Fruit fly (Drosophila melanogaster) whole organism, embryonic: Measurements from ENCODE around the gene Obp83ef.

Experiments used
- Antp ChIP-seq: fragments of 200-800 bp; sonication (Bioruptor generic); optimal IDR thresholded peaks from 3 replicates; lab custom pipeline; 2016; ENCODE audit warnings: missing biosample characterization, missing genetic modification characterization
- Atf-2 ChIP-seq: fragments of 200-800 bp; sonication (Bioruptor generic); optimal IDR thresholded peaks from 2 replicates; lab custom pipeline; 2016; ENCODE audit warnings: missing biosample characterization, missing genetic modification characterization
- CG10462 ChIP-seq: fragments of 200-800 bp; sonication (Bioruptor generic); optimal IDR thresholded peaks from 2 replicates; lab custom pipeline; 2016; ENCODE audit warnings: missing biosample characterization, missing genetic modification characterization
- CG11504 ChIP-seq: fragments of 200-800 bp; sonication (Bioruptor generic); optimal IDR thresholded peaks from 3 replicates; lab custom pipeline; 2019; ENCODE audit warnings: missing biosample characterization, mild to moderate bottlenecking, missing genetic modification characterization, moderate library complexity
- CG11696 ChIP-seq: fragments of 200-800 bp; sonication (Bioruptor generic); IDR thresholded peaks from 2 replicates; pipeline ENCODE4 v1.3.6; 2022; ENCODE audit warnings: missing biosample characterization, missing genetic modification characterization
- CG12219 ChIP-seq: fragments of 200-800 bp; sonication (Bioruptor generic); optimal IDR thresholded peaks from 3 replicates; lab custom pipeline; 2018; ENCODE audit warnings: missing biosample characterization, mild to moderate bottlenecking, missing genetic modification characterization
- CG12299 ChIP-seq: fragments of 200-800 bp; sonication (Bioruptor generic); optimal IDR thresholded peaks from 2 replicates; lab custom pipeline; 2018; ENCODE audit warnings: missing biosample characterization, mild to moderate bottlenecking, missing genetic modification characterization
- CG1233 ChIP-seq: fragments of 200-800 bp; sonication (Bioruptor generic); optimal IDR thresholded peaks from 4 replicates; lab custom pipeline; 2018; ENCODE audit warnings: missing biosample characterization, mild to moderate bottlenecking, missing genetic modification characterization
- CG12391 ChIP-seq: fragments of 200-800 bp; sonication (Bioruptor generic); optimal IDR thresholded peaks from 3 replicates; lab custom pipeline; 2018; ENCODE audit warnings: missing biosample characterization, mild to moderate bottlenecking, missing genetic modification characterization, moderate library complexity
- CG12659 ChIP-seq: fragments of 200-800 bp; sonication (Bioruptor generic); optimal IDR thresholded peaks from 3 replicates; lab custom pipeline; 2017; ENCODE audit warnings: mild to moderate bottlenecking, missing biosample characterization, missing genetic modification reagents, missing genetic modification characterization
- CG13123 ChIP-seq: fragments of 200-800 bp; sonication (Bioruptor generic); optimal IDR thresholded peaks from 2 replicates; lab custom pipeline; 2016; ENCODE audit warnings: missing biosample characterization, missing genetic modification characterization
- CG13296 ChIP-seq: fragments of 200-800 bp; sonication (Bioruptor generic); optimal IDR thresholded peaks from 3 replicates; lab custom pipeline; 2018; ENCODE audit warnings: missing biosample characterization, mild to moderate bottlenecking, missing genetic modification characterization
- CG14667 ChIP-seq: fragments of 200-800 bp; sonication (Bioruptor generic); IDR thresholded peaks from 2 replicates; pipeline ENCODE4 v1.3.6; 2022; ENCODE audit warnings: missing biosample characterization, missing genetic modification characterization
- CG15269 ChIP-seq: fragments of 200-800 bp; sonication (Bioruptor generic); optimal IDR thresholded peaks from 2 replicates; lab custom pipeline; 2018; ENCODE audit warnings: missing biosample characterization, mild to moderate bottlenecking, missing genetic modification characterization, moderate library complexity
- CG17359 ChIP-seq: fragments of 200-800 bp; sonication (Bioruptor generic); optimal IDR thresholded peaks from 3 replicates; lab custom pipeline; 2018; ENCODE audit warnings: missing biosample characterization, mild to moderate bottlenecking, missing genetic modification characterization, moderate library complexity
- CG17385 ChIP-seq: fragments of 200-800 bp; sonication (Bioruptor generic); optimal IDR thresholded peaks from 3 replicates; lab custom pipeline; 2018; ENCODE audit warnings: missing biosample characterization, mild to moderate bottlenecking, missing genetic modification characterization
- CG3838 ChIP-seq: fragments of 200-800 bp; sonication (Bioruptor generic); optimal IDR thresholded peaks from 3 replicates; lab custom pipeline; 2016; ENCODE audit warnings: missing biosample characterization, missing genetic modification characterization
- CG4424 ChIP-seq: fragments of 200-800 bp; sonication (Bioruptor generic); optimal IDR thresholded peaks from 3 replicates; lab custom pipeline; 2016; ENCODE audit warnings: missing biosample characterization, missing genetic modification characterization
- CG6813 ChIP-seq: fragments of 200-800 bp; sonication (Bioruptor generic); optimal IDR thresholded peaks from 2 replicates; lab custom pipeline; 2017; ENCODE audit warnings: missing biosample characterization, missing genetic modification characterization, mild to moderate bottlenecking, moderate library complexity, missing genetic modification reagents
- CG7372 ChIP-seq: fragments of 200-800 bp; sonication (Bioruptor generic); IDR thresholded peaks from 2 replicates; pipeline ENCODE4 v1.3.6; 2022; ENCODE audit warnings: missing biosample characterization, missing genetic modification characterization
- CG7556 ChIP-seq: fragments of 200-800 bp; sonication (Bioruptor generic); optimal IDR thresholded peaks from 2 replicates; lab custom pipeline; 2017; ENCODE audit warnings: missing biosample characterization, mild to moderate bottlenecking, missing genetic modification characterization
- CG8478 ChIP-seq: fragments of >200 bp; optimal IDR thresholded peaks from 2 replicates; lab custom pipeline; 2018
- CG9215 ChIP-seq: fragments of 200-800 bp; sonication (Bioruptor generic); IDR thresholded peaks from 2 replicates; pipeline ENCODE4 v1.3.6; 2022; ENCODE audit warnings: missing biosample characterization, missing genetic modification characterization
- CG9727 ChIP-seq: fragments of 200-800 bp; sonication (Bioruptor generic); optimal IDR thresholded peaks from 3 replicates; lab custom pipeline; 2017; ENCODE audit warnings: missing biosample characterization, mild to moderate bottlenecking, missing genetic modification characterization
- Dek ChIP-seq: fragments of 200-800 bp; sonication (Bioruptor generic); optimal IDR thresholded peaks from 3 replicates; lab custom pipeline; 2019; ENCODE audit warnings: missing biosample characterization, mild to moderate bottlenecking, missing genetic modification characterization, moderate library complexity
- Elba2 ChIP-seq: fragments of 200-800 bp; sonication (Bioruptor generic); optimal IDR thresholded peaks from 3 replicates; lab custom pipeline; 2016; ENCODE audit warnings: missing biosample characterization, missing genetic modification characterization
- Hr78 ChIP-seq, 2 experiments: fragments of 200-800 bp in 1 of 2; fragments of >200 bp in 1 of 2; sonication (Bioruptor generic) in 1 of 2; optimal IDR thresholded peaks; 2 replicates each; lab custom pipeline; 2017 to 2019; ENCODE audit warnings: missing biosample characterization in 2 of 2, missing genetic modification characterization in 2 of 2, mild to moderate bottlenecking in 1 of 2, moderate library complexity in 1 of 2
- Lim3 ChIP-seq: fragments of 200-800 bp; sonication (Bioruptor generic); IDR thresholded peaks from 2 replicates; pipeline ENCODE4 v1.3.6; 2022; ENCODE audit warnings: missing biosample characterization, missing genetic modification characterization
- Med ChIP-seq: fragments of 200-800 bp; sonication (Bioruptor generic); peaks from one replicate; lab custom pipeline; 2016; ENCODE audit warnings: missing biosample characterization, missing genetic modification characterization, mild to moderate bottlenecking, inconsistent platforms, moderate library complexity
- Mrtf ChIP-seq: fragments of 200-800 bp; sonication (Bioruptor generic); IDR thresholded peaks from 3 replicates; pipeline ENCODE4 v1.3.6; 2022; ENCODE audit warnings: missing biosample characterization, missing genetic modification characterization
- Usf ChIP-seq: fragments of 200-800 bp; sonication (Bioruptor generic); optimal IDR thresholded peaks from 2 replicates; lab custom pipeline; 2017; ENCODE audit warnings: missing genotype, missing biosample characterization, missing genetic modification characterization
- Xbp1 ChIP-seq: fragments of 200-800 bp; sonication (Bioruptor generic); optimal IDR thresholded peaks from 3 replicates; lab custom pipeline; 2016; ENCODE audit warnings: missing biosample characterization, mild to moderate bottlenecking, missing genetic modification characterization
- YL-1 ChIP-seq: fragments of 200-800 bp; sonication (Bioruptor generic); optimal IDR thresholded peaks from 3 replicates; lab custom pipeline; 2017; ENCODE audit warnings: missing biosample characterization, mild to moderate bottlenecking, missing genetic modification characterization
- ase ChIP-seq: fragments of 200-800 bp; sonication (Bioruptor generic); IDR thresholded peaks from 3 replicates; pipeline ENCODE4 v1.3.6; 2022; ENCODE audit warnings: missing biosample characterization, missing genetic modification characterization
- bsh ChIP-seq, 2 experiments: fragments of 200-800 bp; sonication (Bioruptor generic); optimal IDR thresholded peaks; 2 replicates each; lab custom pipeline; 2017 to 2018; ENCODE audit warnings: mild to moderate bottlenecking in 2 of 2, missing biosample characterization in 2 of 2, missing genetic modification characterization in 2 of 2, moderate library complexity in 1 of 2
- cwo ChIP-seq: fragments of 200-800 bp; sonication (Bioruptor generic); optimal IDR thresholded peaks from 3 replicates; lab custom pipeline; 2017; ENCODE audit warnings: missing biosample characterization, missing genetic modification characterization, mild to moderate bottlenecking, moderate library complexity, missing genetic modification reagents
- eyg ChIP-seq: fragments of 200-800 bp; sonication (Bioruptor generic); optimal IDR thresholded peaks from 3 replicates; lab custom pipeline; 2016; ENCODE audit warnings: missing biosample characterization, missing genetic modification characterization
- gce ChIP-seq: fragments of 200-800 bp; sonication (Bioruptor generic); IDR thresholded peaks from 3 replicates; pipeline ENCODE4 v1.3.6; 2022; ENCODE audit warnings: missing biosample characterization, missing genetic modification characterization
- lab ChIP-seq: fragments of 200-800 bp; sonication (Bioruptor generic); optimal IDR thresholded peaks from 3 replicates; lab custom pipeline; 2017; ENCODE audit warnings: missing biosample characterization, missing genetic modification characterization, mild to moderate bottlenecking, moderate library complexity, missing genetic modification reagents
- lov ChIP-seq, 2 experiments: fragments of 200-800 bp in 1 of 2; fragments of >200 bp in 1 of 2; sonication (Bioruptor generic) in 1 of 2; IDR thresholded peaks in 1 of 2; optimal IDR thresholded peaks in 1 of 2; 2 replicates in 1 of 2; 3 replicates in 1 of 2; pipeline versions ENCODE4 v1.3.6 to Lab custom; 2017 to 2022; ENCODE audit warnings: missing biosample characterization in 1 of 2, missing genetic modification characterization in 1 of 2
- phol ChIP-seq: fragments of 200-800 bp; sonication (Bioruptor generic); optimal IDR thresholded peaks from 3 replicates; lab custom pipeline; 2018; ENCODE audit warnings: missing biosample characterization, mild to moderate bottlenecking, missing genetic modification characterization, moderate library complexity
- pum ChIP-seq: fragments of 200-800 bp; sonication (Bioruptor generic); optimal IDR thresholded peaks from 2 replicates; lab custom pipeline; 2016; ENCODE audit warnings: missing biosample characterization, missing genetic modification characterization
- sug ChIP-seq: fragments of 200-800 bp; optimal IDR thresholded peaks from 2 replicates; lab custom pipeline; 2019; ENCODE audit warnings: missing biosample characterization, mild to moderate bottlenecking, missing genetic modification characterization, moderate library complexity
- tap ChIP-seq: fragments of 200-800 bp; optimal IDR thresholded peaks from 3 replicates; lab custom pipeline; 2019; ENCODE audit warnings: missing biosample characterization, mild to moderate bottlenecking, missing genetic modification characterization, moderate library complexity
- trh ChIP-seq: fragments of 200-800 bp; sonication (Bioruptor generic); optimal IDR thresholded peaks from 2 replicates; lab custom pipeline; 2016; ENCODE audit warnings: missing biosample characterization, missing genetic modification characterization
- ttk ChIP-seq: fragments of 200-800 bp; sonication (Bioruptor generic); IDR thresholded peaks from 2 replicates; pipeline ENCODE4 v2.1.2; 2022; ENCODE audit warnings: missing biosample characterization, missing genetic modification characterization
- unpg ChIP-seq: fragments of 200-800 bp; sonication (Bioruptor generic); optimal IDR thresholded peaks from 3 replicates; lab custom pipeline; 2018; ENCODE audit warnings: missing biosample characterization, mild to moderate bottlenecking, missing genetic modification characterization, moderate library complexity
- zfh1 ChIP-seq: fragments of 200-800 bp; sonication (Bioruptor generic); IDR thresholded peaks from 3 replicates; pipeline ENCODE4 v1.3.6; 2022; ENCODE audit warnings: missing biosample characterization, missing genetic modification characterization

Obp83ef gene

dm6 chr3R:6112252-6112995 lies 1.6 kb upstream of the Obp83ef start, which contains the start of gene Obp83g (continued):
- TF ChIP-seq Usf (GFP tag; lab: Kevin White, UChicago) (peak; percentile 4), cwo (GFP tag; lab: Kevin White, UChicago) (peak; percentile 27), bsh (GFP tag; optimal IDR thresholded peaks at IDR 0.05; lab: Kevin White, UChicago) (peak in 1 of 2 experiments; percentile 50), YL-1 (GFP tag; lab: Kevin White, UChicago) (no peak), unpg (GFP tag; lab: Kevin White, UChicago) (peak; percentile 35), Mrtf (peak; percentile 42; the same call in 1 of the 3 replicates), CG9727 (GFP tag; lab: Kevin White, UChicago) (peak; percentile 18), lab (peak; percentile 65), CG7556 (peak; percentile 35), CG4424 (GFP tag; lab: Kevin White, UChicago) (no peak), gce (GFP tag; lab: Robert Waterston, UW) (0 out of 3 replicates have a peak, but pooled peaks have one; percentile 12), ttk (GFP tag; lab: Robert Waterston, UW) (peak; percentile 42; the same call in 1 of the 2 replicates), pum (peak; percentile 10), CG9215 (GFP tag; lab: Robert Waterston, UW) (peak; percentile 56), Xbp1 (GFP tag; lab: Kevin White, UChicago) (peak; percentile 29), CG13296 (GFP tag; lab: Kevin White, UChicago) (peak; percentile 55), CG7372 (GFP tag; lab: Robert Waterston, UW) (0 out of 2 replicates have a peak, but pooled peaks have one; percentile 10), Elba2 (GFP tag; lab: Kevin White, UChicago) (no peak), CG15269 (tag; lab: Kevin White, UChicago) (peak; percentile 49), CG10462 (GFP tag; lab: Kevin White, UChicago) (no peak), CG11504 (tag; lab: Kevin White, UChicago) (peak; percentile 70), eyg (GFP tag; lab: Kevin White, UChicago) (no peak), tap (tag; lab: Kevin White, UChicago) (peak; percentile 15), phol (peak; percentile 36), CG6813 (GFP tag; lab: Kevin White, UChicago) (no peak), CG17359 (tag; lab: Kevin White, UChicago) (peak; percentile 49), Antp (GFP tag; lab: Kevin White, UChicago) (peak; percentile 17), CG8478 (lab: Kevin White, UChicago) (no peak), CG13123 (GFP tag; lab: Kevin White, UChicago) (no peak), Atf-2 (GFP tag; lab: Kevin White, UChicago) (no peak), zfh1 (GFP tag; lab: Robert Waterston, UW) (no peak), Dek (tag; lab: Kevin White, UChicago) (peak; percentile 26), trh (no peak), CG17385 (GFP tag; lab: Kevin White, UChicago) (peak; percentile 36), CG12219 (no peak), sug (tag; lab: Kevin White, UChicago) (peak; percentile 55), Lim3 (GFP tag; lab: Robert Waterston, UW) (no peak), Hr78 (GFP tag; optimal IDR thresholded peaks at IDR 0.05; lab: Kevin White, UChicago) (peak in 1 of 2 experiments; percentile 8), CG12391 (tag; lab: Kevin White, UChicago) (peak; percentile 33), CG3838 (GFP tag; lab: Kevin White, UChicago) (no peak), CG12659 (GFP tag; lab: Kevin White, UChicago) (peak; percentile 43), CG11696 (GFP tag; lab: Robert Waterston, UW) (no peak), Med (GFP tag; lab: Kevin White, UChicago) (peak; percentile 74), CG12299 (no peak), CG1233 (GFP tag; lab: Kevin White, UChicago) (peak; percentile 19), lov (optimal IDR thresholded peaks at IDR 0.05; lab: Kevin White, UChicago) (no peak), lov (GFP tag; IDR thresholded peaks at IDR 0.05; lab: Robert Waterston, UW) (0 out of 3 replicates have a peak, but pooled peaks have one; percentile 48), CG14667 (GFP tag; lab: Robert Waterston, UW) (peak; percentile 34; the same call in 1 of the 2 replicates), ase (GFP tag; lab: Robert Waterston, UW) (0 out of 3 replicates have a peak, but pooled peaks have one; percentile 26)
